Fruit fly (Drosophila melanogaster) whole organism, adult: ENCODE measurements around the gene Mp.

Experiments used
- CG5204 ChIP-seq: fragments of 200-800 bp; sonication (Bioruptor generic); optimal IDR thresholded peaks from 2 replicates; lab custom pipeline; 2016; ENCODE audit warnings: missing biosample characterization, missing genetic modification characterization
- ovo ChIP-seq: fragments of 200-800 bp; sonication (Bioruptor generic); optimal IDR thresholded peaks from 2 replicates; lab custom pipeline; 2016; ENCODE audit warnings: missing biosample characterization, missing genetic modification characterization

dm6 chr3L:6963792-6964487 is 34.7 kb upstream of the Mp start:
- TF ChIP-seq CG5204 (GFP tag; lab: Kevin White, UChicago), result no peak
- no peak for TF ChIP-seq ovo (GFP tag; lab: Kevin White, UChicago)
